Fruit fly (Drosophila melanogaster) whole organism, embryonic: ENCODE data around the gene Ythdf.
A peak's percentile ranks its signal among the peaks of the same experiment; 100 is the strongest.

Experiments
- Atf3 ChIP-seq: fragments of 200-800 bp; sonication (Bioruptor generic); optimal IDR thresholded peaks from 3 replicates; lab custom pipeline; 2016; ENCODE audit warnings: missing biosample characterization, missing genetic modification characterization
- Awh ChIP-seq: fragments of 200-800 bp; sonication (Bioruptor generic); IDR thresholded peaks from 2 replicates; pipeline ENCODE4, ENCODE4 v1.3.6; 2022; ENCODE audit warnings: missing biosample characterization, missing genetic modification characterization
- Bdp1 ChIP-seq: fragments of 200-800 bp; sonication (Bioruptor generic); optimal IDR thresholded peaks from 3 replicates; lab custom pipeline; 2016; ENCODE audit warnings: missing biosample characterization, missing genetic modification characterization
- CG10565 ChIP-seq: fragments of 200-800 bp; sonication (Bioruptor generic); optimal IDR thresholded peaks from 3 replicates; lab custom pipeline; 2016; ENCODE audit warnings: missing biosample characterization, mild to moderate bottlenecking, missing genetic modification characterization
- CG11398 ChIP-seq: fragments of 200-800 bp; sonication (Bioruptor generic); optimal IDR thresholded peaks from 2 replicates; lab custom pipeline; 2016; ENCODE audit warnings: missing biosample characterization, missing genetic modification characterization
- CG12769 ChIP-seq: fragments of 200-800 bp; sonication (Bioruptor generic); optimal IDR thresholded peaks from 2 replicates; lab custom pipeline; 2019; ENCODE audit warnings: missing biosample characterization, mild to moderate bottlenecking, missing genetic modification characterization, moderate library complexity
- CG13287 ChIP-seq: fragments of 200-800 bp; sonication (Bioruptor generic); IDR thresholded peaks from 2 replicates; pipeline ENCODE4 v1.3.6; 2022; ENCODE audit warnings: missing biosample characterization, missing genetic modification characterization; ENCODE audit not compliant: partially characterized antibody
- CG14860 ChIP-seq: fragments of 200-800 bp; sonication (Bioruptor generic); IDR thresholded peaks from 3 replicates; pipeline ENCODE4 v1.3.6; 2022; ENCODE audit warnings: missing biosample characterization, missing genetic modification characterization; ENCODE audit not compliant: partially characterized antibody
- CG15011 ChIP-seq: fragments of 200-800 bp; sonication (Bioruptor generic); optimal IDR thresholded peaks from 3 replicates; lab custom pipeline; 2018; ENCODE audit warnings: missing biosample characterization, mild to moderate bottlenecking, missing genetic modification characterization
- CG2202 ChIP-seq: fragments of 200-800 bp; sonication (Bioruptor generic); optimal IDR thresholded peaks from 2 replicates; lab custom pipeline; 2018; ENCODE audit warnings: missing biosample characterization, mild to moderate bottlenecking, missing genetic modification characterization
- CG31388 ChIP-seq: fragments of 200-800 bp; sonication (Bioruptor generic); optimal IDR thresholded peaks from 2 replicates; lab custom pipeline; 2016; ENCODE audit warnings: missing biosample characterization, missing genetic modification characterization
- CG32772 ChIP-seq: fragments of 200-800 bp; sonication (Bioruptor generic); IDR thresholded peaks from 2 replicates; pipeline ENCODE4 v1.3.6; 2022; ENCODE audit warnings: missing biosample characterization, missing genetic modification characterization
- CG3726 ChIP-seq: fragments of 200-800 bp; sonication (Bioruptor generic); IDR thresholded peaks from 3 replicates; pipeline ENCODE4, ENCODE4 v1.3.6; 2022; ENCODE audit warnings: missing biosample characterization, missing genetic modification characterization
- CG4404 ChIP-seq: fragments of 200-800 bp; sonication (Bioruptor generic); IDR thresholded peaks from 2 replicates; pipeline ENCODE4 v1.3.6; 2022; ENCODE audit warnings: missing biosample characterization, missing genetic modification characterization
- CG5180 ChIP-seq: fragments of 200-800 bp; sonication (Bioruptor generic); optimal IDR thresholded peaks from 3 replicates; lab custom pipeline; 2017; ENCODE audit warnings: missing biosample characterization, missing genetic modification characterization, mild to moderate bottlenecking, moderate library complexity, missing genetic modification reagents
- CG6813 ChIP-seq: fragments of 200-800 bp; sonication (Bioruptor generic); optimal IDR thresholded peaks from 2 replicates; lab custom pipeline; 2017; ENCODE audit warnings: missing biosample characterization, missing genetic modification characterization, mild to moderate bottlenecking, moderate library complexity, missing genetic modification reagents
- CG8359 ChIP-seq: fragments of 200-800 bp; sonication (Bioruptor generic); optimal IDR thresholded peaks from 2 replicates; lab custom pipeline; 2017; ENCODE audit warnings: missing biosample characterization, mild to moderate bottlenecking, missing genetic modification characterization, borderline replicate concordance
- CG8765 ChIP-seq: fragments of 200-800 bp; sonication (Bioruptor generic); IDR thresholded peaks from 2 replicates; pipeline ENCODE4 v1.3.6; 2022; ENCODE audit warnings: missing biosample characterization, missing genetic modification characterization
- Dfd ChIP-seq, 2 experiments: fragments of >200 bp; optimal IDR thresholded peaks; 2 replicates each; lab custom pipeline; 2017; ENCODE audit warnings: missing biosample characterization in 2 of 2, missing genetic modification characterization in 2 of 2
- HLH4C ChIP-seq: fragments of 200-800 bp; sonication (Bioruptor generic); IDR thresholded peaks from 3 replicates; pipeline ENCODE4 v1.3.6; 2022; ENCODE audit warnings: missing biosample characterization, missing genetic modification characterization; ENCODE audit not compliant: partially characterized antibody
- HLHmδ ChIP-seq: fragments of 200-800 bp; sonication (Bioruptor generic); optimal IDR thresholded peaks from 2 replicates; lab custom pipeline; 2018; ENCODE audit warnings: missing biosample characterization, mild to moderate bottlenecking, missing genetic modification characterization, moderate library complexity
- HmgD ChIP-seq: fragments of 200-800 bp; sonication (Bioruptor generic); optimal IDR thresholded peaks from 3 replicates; lab custom pipeline; 2016; ENCODE audit warnings: missing biosample characterization, missing genetic modification characterization
- Hr3 ChIP-seq: fragments of 200-800 bp; sonication (Bioruptor generic); optimal IDR thresholded peaks from 3 replicates; lab custom pipeline; 2016; ENCODE audit warnings: missing biosample characterization, missing genetic modification characterization
- Jarid2 ChIP-seq: fragments of 200-800 bp; sonication (Bioruptor generic); optimal IDR thresholded peaks from 3 replicates; lab custom pipeline; 2017; ENCODE audit warnings: mild to moderate bottlenecking, missing biosample characterization, missing genetic modification reagents, missing genetic modification characterization
- Lim3 ChIP-seq: fragments of 200-800 bp; sonication (Bioruptor generic); IDR thresholded peaks from 2 replicates; pipeline ENCODE4 v1.3.6; 2022; ENCODE audit warnings: missing biosample characterization, missing genetic modification characterization
- MBD-R2 ChIP-seq: fragments of 200-800 bp; sonication (Bioruptor generic); IDR thresholded peaks from 2 replicates; pipeline ENCODE4 v1.3.6; 2022; ENCODE audit warnings: missing biosample characterization, missing genetic modification characterization
- Oli ChIP-seq: fragments of 200-800 bp; sonication (Bioruptor generic); optimal IDR thresholded peaks from 2 replicates; lab custom pipeline; 2018; ENCODE audit warnings: missing biosample characterization, mild to moderate bottlenecking, missing genetic modification characterization, moderate library complexity
- Ssrp ChIP-seq: fragments of 200-800 bp; sonication (Bioruptor generic); optimal IDR thresholded peaks from 2 replicates; lab custom pipeline; 2018; ENCODE audit warnings: missing biosample characterization, mild to moderate bottlenecking, missing genetic modification characterization, moderate library complexity
- corto ChIP-seq: fragments of 200-800 bp; sonication (Bioruptor generic); optimal IDR thresholded peaks from 2 replicates; lab custom pipeline; 2016; ENCODE audit warnings: missing biosample characterization, mild to moderate bottlenecking, missing genetic modification characterization, moderate library complexity
- danr ChIP-seq: fragments of 200-800 bp; sonication (Bioruptor generic); IDR thresholded peaks from 2 replicates; pipeline ENCODE4 v1.3.6; 2022; ENCODE audit warnings: missing biosample characterization, missing genetic modification characterization
- dati ChIP-seq: fragments of 200-800 bp; sonication (Bioruptor generic); IDR thresholded peaks from 2 replicates; pipeline ENCODE4 v1.3.6; 2022; ENCODE audit warnings: missing biosample characterization, missing genetic modification characterization
- disco-r ChIP-seq: fragments of 200-800 bp; sonication (Bioruptor generic); optimal IDR thresholded peaks from 2 replicates; lab custom pipeline; 2016; ENCODE audit warnings: missing biosample characterization, missing genetic modification characterization
- dmrt99B ChIP-seq: fragments of 200-800 bp; sonication (Bioruptor generic); optimal IDR thresholded peaks from 2 replicates; lab custom pipeline; 2018; ENCODE audit warnings: missing biosample characterization, mild to moderate bottlenecking, missing genetic modification characterization, moderate library complexity
- fu2 ChIP-seq: fragments of 200-800 bp; sonication (Bioruptor generic); optimal IDR thresholded peaks from 2 replicates; lab custom pipeline; 2016; ENCODE audit warnings: missing biosample characterization, missing genetic modification characterization
- gcm ChIP-seq: fragments of 200-800 bp; sonication (Bioruptor generic); optimal IDR thresholded peaks from 2 replicates; lab custom pipeline; 2019; ENCODE audit warnings: missing biosample characterization, mild to moderate bottlenecking, missing genetic modification characterization, moderate library complexity
- inv ChIP-seq: fragments of 200-800 bp; sonication (Bioruptor generic); IDR thresholded peaks from 2 replicates; pipeline ENCODE4 v1.3.6; 2022; ENCODE audit warnings: missing biosample characterization, missing genetic modification characterization; ENCODE audit not compliant: partially characterized antibody
- jing ChIP-seq: fragments of 200-800 bp; sonication (Bioruptor generic); optimal IDR thresholded peaks from 2 replicates; lab custom pipeline; 2018; ENCODE audit warnings: missing biosample characterization, mild to moderate bottlenecking, missing genetic modification characterization
- kni ChIP-seq: fragments of 200-800 bp; sonication (Bioruptor generic); optimal IDR thresholded peaks from 3 replicates; lab custom pipeline; 2017; ENCODE audit warnings: mild to moderate bottlenecking, missing biosample characterization, missing genetic modification reagents, missing genetic modification characterization
- lola ChIP-seq, 3 experiments: fragments of >200 bp in 2 of 3; fragments of 200-800 bp in 1 of 3; sonication (Bioruptor generic) in 1 of 3; optimal IDR thresholded peaks; 2 replicates each; lab custom pipeline; 2017 to 2019; ENCODE audit warnings: missing biosample characterization in 3 of 3, missing genetic modification characterization in 3 of 3, mild to moderate bottlenecking in 1 of 3, moderate library complexity in 1 of 3
- nerfin-2 ChIP-seq: fragments of 200-800 bp; sonication (Bioruptor generic); IDR thresholded peaks from 2 replicates; pipeline ENCODE4 v1.3.6; 2022; ENCODE audit warnings: missing biosample characterization, missing genetic modification characterization; ENCODE audit not compliant: partially characterized antibody
- org-1 ChIP-seq: fragments of 200-800 bp; sonication (Bioruptor generic); optimal IDR thresholded peaks from 2 replicates; lab custom pipeline; 2017; ENCODE audit warnings: missing biosample characterization, missing genetic modification characterization
- schlank ChIP-seq: fragments of 200-800 bp; sonication (Bioruptor generic); optimal IDR thresholded peaks from 2 replicates; lab custom pipeline; 2018; ENCODE audit warnings: missing biosample characterization, mild to moderate bottlenecking, missing genetic modification characterization
- sens-2 ChIP-seq: fragments of 200-800 bp; sonication (Bioruptor generic); IDR thresholded peaks from 2 replicates; pipeline ENCODE4 v1.3.6; 2022; ENCODE audit warnings: missing biosample characterization, missing genetic modification characterization
- sima ChIP-seq: fragments of 200-800 bp; sonication (Bioruptor generic); optimal IDR thresholded peaks from 2 replicates; lab custom pipeline; 2016; ENCODE audit warnings: missing biosample characterization, missing genetic modification characterization
- stc ChIP-seq: fragments of 200-800 bp; sonication (Bioruptor generic); IDR thresholded peaks from 2 replicates; pipeline ENCODE4 v1.3.6; 2022; ENCODE audit warnings: missing biosample characterization, missing genetic modification characterization
- tgo ChIP-seq: fragments of 200-800 bp; sonication (Bioruptor generic); IDR thresholded peaks from 3 replicates; pipeline ENCODE4 v1.3.6; 2022; ENCODE audit warnings: missing biosample characterization, missing genetic modification characterization
- tio ChIP-seq: fragments of 200-800 bp; sonication (Bioruptor generic); optimal IDR thresholded peaks from 2 replicates; lab custom pipeline; 2017; ENCODE audit warnings: missing biosample characterization, missing genetic modification characterization, inconsistent platforms
- tna ChIP-seq: fragments of 200-800 bp; sonication (Bioruptor generic); IDR thresholded peaks from 2 replicates; pipeline ENCODE4 v1.3.6; 2022; ENCODE audit warnings: missing biosample characterization, missing genetic modification characterization; ENCODE audit not compliant: partially characterized antibody
- usp ChIP-seq: fragments of >200 bp; optimal IDR thresholded peaks from 2 replicates; lab custom pipeline; 2017; ENCODE audit warnings: missing biosample characterization, missing genetic modification characterization

Gene Ythdf

DNA sequence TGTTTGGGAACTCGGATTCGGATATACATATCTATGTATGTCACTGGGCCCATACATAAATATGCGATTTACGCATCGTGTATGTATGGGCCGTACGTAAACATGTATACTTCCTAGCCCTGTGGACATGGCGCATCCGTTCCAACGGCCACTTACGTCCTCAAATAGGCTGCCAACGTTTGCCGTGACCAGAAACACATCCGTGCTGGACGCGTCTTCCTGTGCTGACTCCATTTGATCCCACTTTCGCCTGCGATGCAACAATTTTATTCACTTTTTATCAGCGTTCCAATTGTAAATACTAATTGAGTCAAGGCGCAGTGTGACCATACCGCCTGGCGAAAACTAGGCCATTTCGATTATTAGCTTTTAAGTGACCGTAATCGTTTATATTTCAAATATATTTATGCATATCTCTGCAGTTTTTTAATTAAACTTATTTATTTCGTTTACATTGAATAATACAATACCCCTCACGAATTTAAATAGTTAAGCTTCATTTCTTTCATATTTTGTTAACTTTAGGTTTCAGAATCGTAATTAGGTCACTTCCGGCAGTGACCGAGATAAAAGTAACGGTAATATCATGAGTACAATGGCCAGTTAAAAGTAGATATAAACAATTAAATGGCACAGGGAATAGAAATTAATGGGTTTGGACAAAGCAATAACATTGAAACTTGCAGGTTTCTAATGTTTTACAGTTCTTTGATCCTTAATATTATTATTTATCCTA lies 5.9 kb upstream of the Ythdf start, which contains the start of gene 5PtaseI (continued):
- TF ChIP-seq MBD-R2 (peak; percentile 63), CG8359 (GFP tag; lab: Kevin White, UChicago) (no peak), Jarid2 (GFP tag; lab: Kevin White, UChicago) (no peak), CG15011 (GFP tag; lab: Kevin White, UChicago) (no peak), CG6813 (no peak), tgo (no peak), org-1 (no peak), CG10565 (GFP tag; lab: Kevin White, UChicago) (no peak), CG5180 (no peak), HLH4C (GFP tag; lab: Robert Waterston, UW) (no peak), lola (GFP tag; optimal IDR thresholded peaks at IDR 0.05; lab: Kevin White, UChicago) (no peak), Bdp1 (GFP tag; lab: Kevin White, UChicago) (no peak), kni (peak; percentile 48), dati (GFP tag; lab: Robert Waterston, UW) (no peak), HmgD (GFP tag; lab: Kevin White, UChicago) (no peak), CG32772 (GFP tag; lab: Robert Waterston, UW) (no peak), HLHmδ (GFP tag; lab: Kevin White, UChicago) (no peak), CG13287 (GFP tag; lab: Robert Waterston, UW) (peak; percentile 50; the same call in 1 of the 2 replicates), danr (GFP tag; lab: Robert Waterston, UW) (no peak), Hr3 (GFP tag; lab: Kevin White, UChicago) (peak; percentile 86), CG3726 (GFP tag; lab: Robert Waterston, UW) (no peak), fu2 (GFP tag; lab: Kevin White, UChicago) (no peak), schlank (tag; lab: Kevin White, UChicago) (no peak), Dfd (GFP tag; optimal IDR thresholded peaks at IDR 0.05; lab: Kevin White, UChicago) (no peak), Awh (GFP tag; lab: Robert Waterston, UW) (no peak), inv (GFP tag; lab: Robert Waterston, UW) (no peak), jing (no peak), CG8765 (GFP tag; lab: Robert Waterston, UW) (no peak), dmrt99B (tag; lab: Kevin White, UChicago) (no peak), CG31388 (GFP tag; lab: Kevin White, UChicago) (no peak), sens-2 (GFP tag; lab: Robert Waterston, UW) (no peak), nerfin-2 (GFP tag; lab: Robert Waterston, UW) (no peak), CG11398 (no peak), tna (GFP tag; lab: Robert Waterston, UW) (no peak), tio (GFP tag; lab: Kevin White, UChicago) (no peak), disco-r (GFP tag; lab: Kevin White, UChicago) (no peak), CG14860 (GFP tag; lab: Robert Waterston, UW) (no peak), CG2202 (tag; lab: Kevin White, UChicago) (no peak), CG4404 (no peak), gcm (GFP tag; lab: Kevin White, UChicago) (no peak), Oli (tag; lab: Kevin White, UChicago) (no peak), corto (GFP tag; lab: Kevin White, UChicago) (no peak), sima (GFP tag; lab: Kevin White, UChicago) (no peak), Ssrp (no peak), Atf3 (GFP tag; lab: Kevin White, UChicago) (no peak), Lim3 (GFP tag; lab: Robert Waterston, UW) (no peak), stc (GFP tag; lab: Robert Waterston, UW) (no peak), usp (GFP tag; lab: Kevin White, UChicago) (no peak), CG12769 (no peak)
